Fruit fly (Drosophila melanogaster) whole organism, embryonic: ENCODE results near the gene wuho.
A peak's percentile ranks its signal among the peaks of the same experiment; 100 is the strongest.

Experiments used
- Abd-B ChIP-seq: fragments of 200-800 bp; sonication (Bioruptor generic); optimal IDR thresholded peaks from 2 replicates; lab custom pipeline; 2018; ENCODE audit warnings: missing biosample characterization, mild to moderate bottlenecking, missing genetic modification characterization, moderate library complexity
- Ada2b ChIP-seq: fragments of 200-800 bp; sonication (Bioruptor generic); IDR thresholded peaks from 2 replicates; pipeline ENCODE4 v1.3.6; 2022; ENCODE audit warnings: missing biosample characterization, missing genetic modification characterization
- Adf1 ChIP-seq: fragments of 200-800 bp; sonication (Bioruptor generic); IDR thresholded peaks from 2 replicates; pipeline ENCODE4 v1.3.6; 2022; ENCODE audit warnings: missing biosample characterization, missing genetic modification characterization
- B-H1 ChIP-seq: fragments of 200-800 bp; sonication (Bioruptor generic); IDR thresholded peaks from 3 replicates; pipeline ENCODE4 v1.3.6; 2022; ENCODE audit warnings: missing biosample characterization, missing genetic modification characterization
- B-H2 ChIP-seq: fragments of 200-800 bp; sonication (Bioruptor generic); optimal IDR thresholded peaks from 2 replicates; lab custom pipeline; 2018; ENCODE audit warnings: missing biosample characterization, mild to moderate bottlenecking, missing genetic modification characterization
- Bdp1 ChIP-seq: fragments of 200-800 bp; sonication (Bioruptor generic); optimal IDR thresholded peaks from 3 replicates; lab custom pipeline; 2016; ENCODE audit warnings: missing biosample characterization, missing genetic modification characterization
- C15 ChIP-seq: fragments of 200-800 bp; sonication (Bioruptor generic); IDR thresholded peaks from 3 replicates; pipeline ENCODE4 v1.3.6; 2022; ENCODE audit warnings: missing biosample characterization, missing genetic modification characterization
- CG11695 ChIP-seq: fragments of 200-800 bp; sonication (Bioruptor generic); IDR thresholded peaks from 3 replicates; pipeline ENCODE4 v1.3.6; 2022; ENCODE audit warnings: missing biosample characterization, missing genetic modification characterization
- CG11723 ChIP-seq: fragments of 200-800 bp; sonication (Bioruptor generic); optimal IDR thresholded peaks from 2 replicates; lab custom pipeline; 2017; ENCODE audit warnings: missing biosample characterization, mild to moderate bottlenecking, missing genetic modification characterization
- CG12236 ChIP-seq: fragments of 200-800 bp; sonication (Bioruptor generic); optimal IDR thresholded peaks from 2 replicates; lab custom pipeline; 2016; ENCODE audit warnings: missing biosample characterization, missing genetic modification characterization
- CG12942 ChIP-seq: fragments of 200-800 bp; sonication (Bioruptor generic); optimal IDR thresholded peaks from 3 replicates; lab custom pipeline; 2016; ENCODE audit warnings: missing biosample characterization, missing genetic modification characterization
- CG14965 ChIP-seq: fragments of 200-800 bp; sonication (Bioruptor generic); optimal IDR thresholded peaks from 2 replicates; lab custom pipeline; 2016; ENCODE audit warnings: missing biosample characterization, missing genetic modification characterization, borderline replicate concordance
- CG15269 ChIP-seq: fragments of 200-800 bp; sonication (Bioruptor generic); optimal IDR thresholded peaks from 2 replicates; lab custom pipeline; 2018; ENCODE audit warnings: missing biosample characterization, mild to moderate bottlenecking, missing genetic modification characterization, moderate library complexity
- CG1603 ChIP-seq: fragments of 200-800 bp; sonication (Bioruptor generic); optimal IDR thresholded peaks from 2 replicates; lab custom pipeline; 2019; ENCODE audit warnings: missing biosample characterization, mild to moderate bottlenecking, missing genetic modification characterization, moderate library complexity
- CG17385 ChIP-seq: fragments of 200-800 bp; sonication (Bioruptor generic); optimal IDR thresholded peaks from 3 replicates; lab custom pipeline; 2018; ENCODE audit warnings: missing biosample characterization, mild to moderate bottlenecking, missing genetic modification characterization
- CG18011 ChIP-seq: fragments of 200-800 bp; sonication (Bioruptor generic); optimal IDR thresholded peaks from 2 replicates; lab custom pipeline; 2017; ENCODE audit warnings: missing biosample characterization, missing genetic modification characterization, mild to moderate bottlenecking, moderate library complexity, missing genotype
- CG4404 ChIP-seq: fragments of 200-800 bp; sonication (Bioruptor generic); IDR thresholded peaks from 2 replicates; pipeline ENCODE4 v1.3.6; 2022; ENCODE audit warnings: missing biosample characterization, missing genetic modification characterization
- CG8359 ChIP-seq: fragments of 200-800 bp; sonication (Bioruptor generic); optimal IDR thresholded peaks from 2 replicates; lab custom pipeline; 2017; ENCODE audit warnings: missing biosample characterization, mild to moderate bottlenecking, missing genetic modification characterization, borderline replicate concordance
- CHES-1-like ChIP-seq: fragments of 200-800 bp; sonication (Bioruptor generic); optimal IDR thresholded peaks from 2 replicates; lab custom pipeline; 2016; ENCODE audit warnings: missing biosample characterization, missing genetic modification characterization
- Deaf1 ChIP-seq: fragments of 200-800 bp; optimal IDR thresholded peaks from 3 replicates; lab custom pipeline; 2019; ENCODE audit warnings: missing biosample characterization, mild to moderate bottlenecking, missing genetic modification characterization, moderate library complexity
- Doc2 ChIP-seq: fragments of 200-800 bp; sonication (Bioruptor generic); IDR thresholded peaks from 2 replicates; pipeline ENCODE4 v1.3.6; 2022; ENCODE audit warnings: missing biosample characterization, missing genetic modification characterization
- ERR ChIP-seq: fragments of 200-800 bp; sonication (Bioruptor generic); optimal IDR thresholded peaks from 2 replicates; lab custom pipeline; 2016; ENCODE audit warnings: missing biosample characterization, missing genetic modification characterization
- Eip74EF ChIP-seq, 2 experiments: fragments of 200-800 bp in 1 of 2; fragments of >200 bp in 1 of 2; sonication (Bioruptor generic) in 1 of 2; optimal IDR thresholded peaks; 2 replicates each; lab custom pipeline; 2017 to 2019; ENCODE audit warnings: missing biosample characterization in 2 of 2, missing genetic modification characterization in 2 of 2, mild to moderate bottlenecking in 1 of 2, moderate library complexity in 1 of 2
- HmgD ChIP-seq: fragments of 200-800 bp; sonication (Bioruptor generic); optimal IDR thresholded peaks from 3 replicates; lab custom pipeline; 2016; ENCODE audit warnings: missing biosample characterization, missing genetic modification characterization
- Hmx ChIP-seq: fragments of 200-800 bp; sonication (Bioruptor generic); optimal IDR thresholded peaks from 2 replicates; lab custom pipeline; 2016; ENCODE audit warnings: missing biosample characterization, missing genetic modification characterization
- Hr51 ChIP-seq, 2 experiments: fragments of 200-800 bp; sonication (Bioruptor generic); optimal IDR thresholded peaks; 2 replicates in 1 of 2; 3 replicates in 1 of 2; lab custom pipeline; 2016 to 2018; ENCODE audit warnings: missing biosample characterization in 2 of 2, missing genetic modification characterization in 2 of 2, mild to moderate bottlenecking in 1 of 2, moderate library complexity in 1 of 2
- Myb ChIP-seq: fragments of 200-800 bp; sonication (Bioruptor generic); optimal IDR thresholded peaks from 2 replicates; lab custom pipeline; 2016; ENCODE audit warnings: missing biosample characterization, missing genetic modification characterization
- Nf-YC ChIP-seq: fragments of 200-800 bp; optimal IDR thresholded peaks from 3 replicates; lab custom pipeline; 2019; ENCODE audit warnings: missing biosample characterization, mild to moderate bottlenecking, missing genetic modification characterization, moderate library complexity
- NfI ChIP-seq: fragments of 200-800 bp; sonication (Bioruptor generic); optimal IDR thresholded peaks from 3 replicates; lab custom pipeline; 2018; ENCODE audit warnings: missing biosample characterization, mild to moderate bottlenecking, missing genetic modification characterization, moderate library complexity
- Oaz ChIP-seq: fragments of 200-800 bp; sonication (Bioruptor generic); IDR thresholded peaks from 2 replicates; pipeline ENCODE4 v1.3.6; 2022; ENCODE audit warnings: missing biosample characterization, missing genetic modification characterization
- Rfx ChIP-seq: fragments of 200-800 bp; sonication (Bioruptor generic); IDR thresholded peaks from 2 replicates; pipeline ENCODE4 v1.3.6; 2022; ENCODE audit warnings: missing biosample characterization, missing genetic modification characterization
- Sin3A ChIP-seq: fragments of >200 bp; optimal IDR thresholded peaks from 2 replicates; lab custom pipeline; 2018
- ara ChIP-seq: fragments of 200-800 bp; sonication (Bioruptor generic); IDR thresholded peaks from 2 replicates; pipeline ENCODE4 v1.3.6; 2022; ENCODE audit warnings: missing biosample characterization, missing genetic modification characterization
- ato ChIP-seq: fragments of 200-800 bp; sonication (Bioruptor generic); IDR thresholded peaks from 2 replicates; pipeline ENCODE4 v1.3.6; 2022; ENCODE audit warnings: missing biosample characterization, missing genetic modification characterization; ENCODE audit not compliant: partially characterized antibody
- bab2 ChIP-seq: fragments of 200-800 bp; sonication (Bioruptor generic); optimal IDR thresholded peaks from 2 replicates; lab custom pipeline; 2016; ENCODE audit warnings: missing biosample characterization, missing genetic modification characterization
- chm ChIP-seq: fragments of 200-800 bp; sonication (Bioruptor generic); IDR thresholded peaks from 2 replicates; pipeline ENCODE4 v1.3.6; 2022; ENCODE audit warnings: missing biosample characterization, missing genetic modification characterization
- cwo ChIP-seq: fragments of 200-800 bp; sonication (Bioruptor generic); optimal IDR thresholded peaks from 3 replicates; lab custom pipeline; 2017; ENCODE audit warnings: missing biosample characterization, missing genetic modification characterization, mild to moderate bottlenecking, moderate library complexity, missing genetic modification reagents
- dpn ChIP-seq, 2 experiments: fragments of 200-800 bp; sonication (Bioruptor generic); optimal IDR thresholded peaks; 3 replicates each; lab custom pipeline; 2016; ENCODE audit warnings: missing biosample characterization in 2 of 2, missing genetic modification characterization in 2 of 2
- fd3F ChIP-seq: fragments of 200-800 bp; sonication (Bioruptor generic); optimal IDR thresholded peaks from 2 replicates; lab custom pipeline; 2018; ENCODE audit warnings: missing biosample characterization, mild to moderate bottlenecking, missing genetic modification characterization, moderate library complexity
- gsb ChIP-seq: fragments of 200-800 bp; sonication (Bioruptor generic); IDR thresholded peaks from 2 replicates; pipeline ENCODE4 v1.3.6; 2022; ENCODE audit warnings: missing biosample characterization, missing genetic modification characterization
- jigr1 ChIP-seq: fragments of 200-800 bp; sonication (Bioruptor generic); IDR thresholded peaks from 3 replicates; pipeline ENCODE4 v1.3.6; 2022; ENCODE audit warnings: missing biosample characterization, missing genetic modification characterization
- kay ChIP-seq: fragments of 200-800 bp; sonication (Bioruptor generic); optimal IDR thresholded peaks from 2 replicates; lab custom pipeline; 2016; ENCODE audit warnings: missing biosample characterization, missing genetic modification characterization
- maf-S ChIP-seq: fragments of 200-800 bp; sonication (Bioruptor generic); optimal IDR thresholded peaks from 2 replicates; lab custom pipeline; 2016; ENCODE audit warnings: missing biosample characterization, missing genetic modification characterization
- pros ChIP-seq: fragments of 200-800 bp; sonication (Bioruptor generic); optimal IDR thresholded peaks from 3 replicates; lab custom pipeline; 2019; ENCODE audit warnings: missing biosample characterization, mild to moderate bottlenecking, missing genetic modification characterization, moderate library complexity
- sim ChIP-seq: fragments of 200-800 bp; sonication (Bioruptor generic); IDR thresholded peaks from 2 replicates; pipeline ENCODE4 v1.3.6; 2022; ENCODE audit warnings: missing biosample characterization, missing genetic modification characterization
- sna ChIP-seq: fragments of 200-800 bp; sonication (Bioruptor generic); IDR thresholded peaks from 2 replicates; pipeline ENCODE4 v1.3.6; 2022; ENCODE audit warnings: missing biosample characterization, missing genetic modification characterization; ENCODE audit not compliant: partially characterized antibody
- so ChIP-seq: fragments of 200-800 bp; sonication (Bioruptor generic); IDR thresholded peaks from 3 replicates; pipeline ENCODE4 v1.3.6; 2022; ENCODE audit warnings: missing biosample characterization, missing genetic modification characterization
- trh ChIP-seq: fragments of 200-800 bp; sonication (Bioruptor generic); optimal IDR thresholded peaks from 2 replicates; lab custom pipeline; 2016; ENCODE audit warnings: missing biosample characterization, missing genetic modification characterization
- unc-4 ChIP-seq: fragments of 200-800 bp; sonication (Bioruptor generic); IDR thresholded peaks from 2 replicates; pipeline ENCODE4 v1.3.6; 2022; ENCODE audit warnings: missing biosample characterization, missing genetic modification characterization; ENCODE audit not compliant: partially characterized antibody
- usp ChIP-seq: fragments of >200 bp; optimal IDR thresholded peaks from 2 replicates; lab custom pipeline; 2017; ENCODE audit warnings: missing biosample characterization, missing genetic modification characterization
- vfl ChIP-seq: fragments of 200-800 bp; sonication (Bioruptor generic); optimal IDR thresholded peaks from 2 replicates; lab custom pipeline; 2016; ENCODE audit warnings: missing biosample characterization, missing genetic modification characterization

Gene wuho

dm6 chrX:6265456-6265877 is 22.4 kb upstream of the wuho start (continued):
- TF ChIP-seq trh (GFP tag; lab: Kevin White, UChicago) (peak; percentile 87), Oaz (peak; percentile 91), CG1603 (tag; lab: Kevin White, UChicago) (peak; percentile 93), CG12942 (peak; percentile 95), Deaf1 (tag; lab: Kevin White, UChicago) (peak; percentile 76), CG4404 (GFP tag; lab: Robert Waterston, UW) (peak; percentile 83), Abd-B (GFP tag; lab: Kevin White, UChicago) (peak; percentile 95), Bdp1 (peak; percentile 88), CG17385 (GFP tag; lab: Kevin White, UChicago) (peak; percentile 94), chm (GFP tag; lab: Robert Waterston, UW) (peak; percentile 83), B-H2 (peak; percentile 67), CG14965 (GFP tag; lab: Kevin White, UChicago) (peak; percentile 69), sna (GFP tag; lab: Robert Waterston, UW) (0 out of 2 replicates have a peak, but pooled peaks have one; percentile 33), ERR (GFP tag; lab: Kevin White, UChicago) (peak; percentile 87), sim (GFP tag; lab: Robert Waterston, UW) (peak; percentile 87), ato (GFP tag; lab: Robert Waterston, UW) (no peak), Doc2 (GFP tag; lab: Robert Waterston, UW) (peak; percentile 79), ara (peak; percentile 92), Nf-YC (peak; percentile 85), CG11723 (peak; percentile 94), NfI (GFP tag; lab: Kevin White, UChicago) (peak; percentile 94), CG12236 (peak; percentile 96), CG8359 (peak; percentile 87), dpn (GFP tag; optimal IDR thresholded peaks at IDR 0.05; lab: Kevin White, UChicago) (peak; percentile 96 to 97), pros (GFP tag; lab: Kevin White, UChicago) (no peak), CG11695 (GFP tag; lab: Robert Waterston, UW) (peak; percentile 97), fd3F (peak; percentile 93), jigr1 (GFP tag; lab: Robert Waterston, UW) (peak; percentile 93), CG18011 (GFP tag; lab: Kevin White, UChicago) (peak; percentile 82), Sin3A (lab: Kevin White, UChicago) (no peak), B-H1 (GFP tag; lab: Robert Waterston, UW) (peak; percentile 93), CG15269 (peak; percentile 98), HmgD (GFP tag; lab: Kevin White, UChicago) (peak; percentile 91), gsb (GFP tag; lab: Robert Waterston, UW) (peak; percentile 89), Hmx (peak; percentile 69), so (GFP tag; lab: Robert Waterston, UW) (peak; percentile 97), usp (GFP tag; lab: Kevin White, UChicago) (no peak), Myb (peak; percentile 82), Hr51 (GFP tag; optimal IDR thresholded peaks at IDR 0.05; lab: Kevin White, UChicago) (peak; percentile 90 to 99), vfl (GFP tag; lab: Kevin White, UChicago) (peak; percentile 84), unc-4 (GFP tag; lab: Robert Waterston, UW) (no peak), cwo (GFP tag; lab: Kevin White, UChicago) (peak; percentile 93), CHES-1-like (GFP tag; lab: Kevin White, UChicago) (peak; percentile 91), bab2 (GFP tag; lab: Kevin White, UChicago) (peak; percentile 95), Adf1 (peak; percentile 59), maf-S (GFP tag; lab: Kevin White, UChicago) (peak; percentile 94), Eip74EF (GFP tag; optimal IDR thresholded peaks at IDR 0.05; lab: Kevin White, UChicago) (peak in 1 of 2 experiments; percentile 97), kay (GFP tag; lab: Kevin White, UChicago) (peak; percentile 92), C15 (GFP tag; lab: Robert Waterston, UW) (peak; percentile 82), Ada2b (GFP tag; lab: Robert Waterston, UW) (peak; percentile 93), Rfx (peak; percentile 88)
